Worm (Caenorhabditis elegans): ENCODE data around the gene cwp-2.

ce11 chrV:4881377-4881776, 38.9 kb upstream of the cwp-2 start, which contains the start of gene str-32:
- TF ChIP-seq ref-1 (GFP tag; conservative IDR thresholded peaks at IDR 0.05) (no peak), flt-1 (GFP tag; IDR thresholded peaks at IDR 0.05) (no peak), tab-1 (GFP tag; IDR thresholded peaks at IDR 0.05) (no peak), T22C8.4 (GFP tag; IDR thresholded peaks at IDR 0.05) (no peak), klf-2 (GFP tag; conservative IDR thresholded peaks at IDR 0.05) (no peak), ztf-23 (GFP tag; IDR thresholded peaks at IDR 0.05) (no peak), med-1 (GFP tag; optimal IDR thresholded peaks at IDR 0.05; ENCODE audit: insufficient read depth) (no peak)

Data from whole organism, midembryonic.